Worm (Caenorhabditis elegans) whole organism, early embryonic: Measurements from ENCODE around the gene mdf-1.

Experiments used
- B0310.2 ChIP-seq: sonication (generic microtip); optimal IDR thresholded peaks from 2 replicates; lab custom pipeline; 2016; ENCODE audit warnings: mild to moderate bottlenecking, missing genetic modification characterization, missing compliant biosample characterization
- F13C5.2 ChIP-seq: sonication (generic microtip); optimal IDR thresholded peaks from 2 replicates; lab custom pipeline; 2017; ENCODE audit warnings: mild to moderate bottlenecking, missing genetic modification characterization, inconsistent platforms, missing compliant biosample characterization
- aly-1 ChIP-seq: sonication (generic microtip); optimal IDR thresholded peaks from 2 replicates; lab custom pipeline; 2016; ENCODE audit warnings: missing genetic modification characterization, missing compliant biosample characterization
- ama-1 ChIP-seq: fragments of 150-350 bp; optimal IDR thresholded peaks from 2 replicates; lab custom pipeline; 2014
- ceh-13 ChIP-seq: fragments of 200-800 bp; sonication (Bioruptor generic); optimal IDR thresholded peaks from 2 replicates; lab custom pipeline; 2018; ENCODE audit warnings: mild to moderate bottlenecking, missing genetic modification characterization, missing compliant biosample characterization
- ceh-36 ChIP-seq: sonication (generic microtip); optimal IDR thresholded peaks from 2 replicates; lab custom pipeline; 2016; ENCODE audit warnings: missing genetic modification characterization, inconsistent platforms, missing compliant biosample characterization
- ets-7 ChIP-seq: sonication (generic microtip); optimal IDR thresholded peaks from 2 replicates; lab custom pipeline; 2016; ENCODE audit warnings: missing genotype, missing genetic modification characterization, missing compliant biosample characterization
- flt-1 ChIP-seq: fragments of 200-800 bp; sonication (Bioruptor generic); IDR thresholded peaks from 2 replicates; pipeline ENCODE4 v1.3.6; 2022; ENCODE audit warnings: missing genetic modification characterization, missing compliant biosample characterization
- hmbx-1 ChIP-seq: sonication (generic microtip); optimal IDR thresholded peaks from 2 replicates; lab custom pipeline; 2016; ENCODE audit warnings: mild to moderate bottlenecking, missing genetic modification characterization, missing compliant biosample characterization
- hmg-4 ChIP-seq: fragments of 200-800 bp; sonication (Bioruptor generic); optimal IDR thresholded peaks from 2 replicates; lab custom pipeline; 2018; ENCODE audit warnings: mild to moderate bottlenecking, missing genetic modification characterization, missing compliant biosample characterization
- hnd-1 ChIP-seq: sonication (generic microtip); optimal IDR thresholded peaks from 2 replicates; lab custom pipeline; 2016; ENCODE audit warnings: missing genetic modification characterization, missing compliant biosample characterization
- pes-1 ChIP-seq: fragments of 200-800 bp; sonication (Bioruptor generic); IDR thresholded peaks from 2 replicates; pipeline ENCODE4 v1.3.6; 2022; ENCODE audit warnings: missing genetic modification reagents, missing genetic modification characterization, missing compliant biosample characterization
- scrt-1 ChIP-seq: fragments of 200-800 bp; sonication (Bioruptor generic); IDR thresholded peaks from 2 replicates; pipeline ENCODE4 v1.3.6; 2022; ENCODE audit warnings: missing genetic modification characterization, missing compliant biosample characterization
- sea-1 ChIP-seq: fragments of 200-800 bp; sonication (Bioruptor generic); conservative IDR thresholded peaks from 2 replicates; pipeline ENCODE4 v1.3.6; 2022; ENCODE audit warnings: missing genetic modification characterization, missing compliant biosample characterization
- tbx-11 ChIP-seq: fragments of 200-800 bp; sonication (Bioruptor generic); IDR thresholded peaks from 2 replicates; pipeline ENCODE4 v1.3.6; 2022; ENCODE audit warnings: missing genetic modification characterization, missing compliant biosample characterization
- tbx-37 ChIP-seq: fragments of 200-800 bp; sonication (Bioruptor generic); conservative IDR thresholded peaks from 2 replicates; pipeline ENCODE4 v1.3.6; 2022; ENCODE audit warnings: missing genetic modification reagents, missing genetic modification characterization, missing compliant biosample characterization
- tra-4 ChIP-seq: sonication (generic microtip); optimal IDR thresholded peaks from 2 replicates; lab custom pipeline; 2017; ENCODE audit warnings: missing genetic modification characterization, missing compliant biosample characterization

The mdf-1 gene

ce11 chrV:9550313-9550712 lies 6.3 kb upstream of the mdf-1 start, which contains the start of gene ehbp-1:
TSS of gene ehbp-1 (plus strand) at chrV:9550644.
- no peak for TF ChIP-seq tra-4
- TF ChIP-seq aly-1, result no peak
- TF ChIP-seq B0310.2 (tag; lab: Kevin White, UChicago), result no peak
- no peak for TF ChIP-seq ets-7 (tag; lab: Kevin White, UChicago)
- no peak for TF ChIP-seq tbx-11
- TF ChIP-seq pes-1 (GFP tag; lab: Robert Waterston, UW), result no peak
- no peak for TF ChIP-seq hmg-4 (GFP tag; lab: Kevin White, UChicago)
- no peak for TF ChIP-seq flt-1 (GFP tag; lab: Robert Waterston, UW)
- TF ChIP-seq sea-1 (GFP tag; lab: Robert Waterston, UW), result no peak
- TF ChIP-seq ceh-13 (GFP tag; lab: Kevin White, UChicago), result no peak
- no peak for TF ChIP-seq hnd-1 (tag; lab: Kevin White, UChicago)
- TF ChIP-seq hmbx-1, result no peak

ce11 chrV:9549459-9549858 lies 5.4 kb upstream of the mdf-1 start, which contains the start of gene nstp-10:
TSS of gene nstp-10 (minus strand) at chrV:9549836.
- no peak for TF ChIP-seq ama-1
- TF ChIP-seq hnd-1 (tag; lab: Kevin White, UChicago), result no peak
- no peak for TF ChIP-seq flt-1 (GFP tag; lab: Robert Waterston, UW)
- no peak for TF ChIP-seq hmg-4 (GFP tag; lab: Kevin White, UChicago)
- TF ChIP-seq sea-1 (GFP tag; lab: Robert Waterston, UW), result no peak
- TF ChIP-seq tra-4, result no peak
- no peak for TF ChIP-seq ceh-36 (tag; lab: Kevin White, UChicago)
- no peak for TF ChIP-seq F13C5.2
- TF ChIP-seq ets-7 (tag; lab: Kevin White, UChicago), result no peak
- no peak for TF ChIP-seq aly-1

- TF ChIP-seq F13C5.2 (peak; percentile 41), scrt-1 (GFP tag; lab: Robert Waterston, UW) (no peak), ama-1 (no peak), flt-1 (GFP tag; lab: Robert Waterston, UW) (peak; percentile 61), tbx-37 (GFP tag; lab: Robert Waterston, UW) (0 out of 2 replicates have a peak, but pooled peaks have one; percentile 34), aly-1 (no peak), hmbx-1 (peak; percentile 16), tbx-11 (no peak), ceh-13 (GFP tag; lab: Kevin White, UChicago) (no peak), pes-1 (GFP tag; lab: Robert Waterston, UW) (peak; percentile 53; the same call in 1 of the 2 replicates), sea-1 (GFP tag; lab: Robert Waterston, UW) (no peak), hnd-1 (tag; lab: Kevin White, UChicago) (no peak), hmg-4 (GFP tag; lab: Kevin White, UChicago) (peak; percentile 64), tra-4 (peak; percentile 41), ceh-36 (tag; lab: Kevin White, UChicago) (no peak), ets-7 (tag; lab: Kevin White, UChicago) (no peak), B0310.2 (tag; lab: Kevin White, UChicago) (no peak)
Observed at ce11 chrV:9546860-9547269, 2.8 kb upstream of the mdf-1 start, which contains the start of gene his-37. TSS of gene his-37 (plus strand) at chrV:9547105.

- peak; percentile 58 for TF ChIP-seq pes-1 (GFP tag; lab: Robert Waterston, UW)
- TF ChIP-seq tbx-37 (GFP tag; lab: Robert Waterston, UW), result no peak
Observed at ce11 chrV:9546042-9546581, 2.1 kb upstream of the mdf-1 start, which contains the start of gene C50F4.6. TSS of gene C50F4.6 (plus strand) at chrV:9546092.

- TF ChIP-seq tbx-37 (GFP tag; lab: Robert Waterston, UW) (no peak), flt-1 (GFP tag; lab: Robert Waterston, UW) (no peak), ceh-36 (tag; lab: Kevin White, UChicago) (no peak), ets-7 (tag; lab: Kevin White, UChicago) (no peak), tra-4 (no peak), ama-1 (no peak), hmg-4 (GFP tag; lab: Kevin White, UChicago) (no peak), scrt-1 (GFP tag; lab: Robert Waterston, UW) (no peak), sea-1 (GFP tag; lab: Robert Waterston, UW) (no peak), hnd-1 (tag; lab: Kevin White, UChicago) (no peak), ceh-13 (GFP tag; lab: Kevin White, UChicago) (no peak), hmbx-1 (no peak), aly-1 (no peak), tbx-11 (no peak)
Observed at ce11 chrV:9545238-9545709, 1.2 kb upstream of the mdf-1 start, which contains the start of the genes his-35 and his-41. TSS of gene his-35 (minus strand) at chrV:9545288. TSS of gene his-41 (plus strand) at chrV:9545536.

- TF ChIP-seq scrt-1 (GFP tag; lab: Robert Waterston, UW), result no peak
- no peak for TF ChIP-seq ets-7 (tag; lab: Kevin White, UChicago)
- TF ChIP-seq flt-1 (GFP tag; lab: Robert Waterston, UW), result no peak
Observed at ce11 chrV:9541506-9541905, 2.5 kb downstream of the mdf-1 start, which contains the start of gene C50F4.16. TSS of gene C50F4.16 (minus strand) at chrV:9541606.

- TF ChIP-seq B0310.2 (tag; lab: Kevin White, UChicago) (no peak), scrt-1 (GFP tag; lab: Robert Waterston, UW) (no peak), tbx-37 (GFP tag; lab: Robert Waterston, UW) (no peak), F13C5.2 (no peak), sea-1 (GFP tag; lab: Robert Waterston, UW) (no peak), ceh-13 (GFP tag; lab: Kevin White, UChicago) (no peak), ama-1 (no peak), hmbx-1 (no peak), pes-1 (GFP tag; lab: Robert Waterston, UW) (no peak), ets-7 (tag; lab: Kevin White, UChicago) (no peak), tbx-11 (no peak), hnd-1 (tag; lab: Kevin White, UChicago) (no peak), ceh-36 (tag; lab: Kevin White, UChicago) (no peak), flt-1 (GFP tag; lab: Robert Waterston, UW) (no peak), aly-1 (no peak), hmg-4 (GFP tag; lab: Kevin White, UChicago) (no peak), tra-4 (no peak)
Observed at ce11 chrV:9539638-9540037, 4.4 kb downstream of the mdf-1 start, which contains the start of gene C50F4.12. TSS of gene C50F4.12 (minus strand) at chrV:9539738.
